Fruit fly (Drosophila melanogaster) whole organism, embryonic: Measurements from ENCODE around the gene nol.

Source experiments
- Aef1 ChIP-seq: fragments of 200-800 bp; sonication (Bioruptor generic); IDR thresholded peaks from 3 replicates; pipeline ENCODE4 v1.3.6; 2022; ENCODE audit warnings: missing biosample characterization, missing genetic modification characterization
- Atf-2 ChIP-seq: fragments of 200-800 bp; sonication (Bioruptor generic); optimal IDR thresholded peaks from 2 replicates; lab custom pipeline; 2016; ENCODE audit warnings: missing biosample characterization, missing genetic modification characterization
- Bdp1 ChIP-seq: fragments of 200-800 bp; sonication (Bioruptor generic); optimal IDR thresholded peaks from 3 replicates; lab custom pipeline; 2016; ENCODE audit warnings: missing biosample characterization, missing genetic modification characterization
- CG1024 ChIP-seq: fragments of 200-800 bp; sonication (Bioruptor generic); IDR thresholded peaks from 2 replicates; pipeline ENCODE4 v1.3.6; 2022; ENCODE audit warnings: missing biosample characterization, missing genetic modification characterization
- CG11398 ChIP-seq: fragments of 200-800 bp; sonication (Bioruptor generic); optimal IDR thresholded peaks from 2 replicates; lab custom pipeline; 2016; ENCODE audit warnings: missing biosample characterization, missing genetic modification characterization
- CG11695 ChIP-seq: fragments of 200-800 bp; sonication (Bioruptor generic); IDR thresholded peaks from 3 replicates; pipeline ENCODE4 v1.3.6; 2022; ENCODE audit warnings: missing biosample characterization, missing genetic modification characterization
- CG13296 ChIP-seq: fragments of 200-800 bp; sonication (Bioruptor generic); optimal IDR thresholded peaks from 3 replicates; lab custom pipeline; 2018; ENCODE audit warnings: missing biosample characterization, mild to moderate bottlenecking, missing genetic modification characterization
- CG16815 ChIP-seq: fragments of 200-800 bp; sonication (Bioruptor generic); optimal IDR thresholded peaks from 3 replicates; lab custom pipeline; 2017; ENCODE audit warnings: missing biosample characterization, mild to moderate bottlenecking, missing genetic modification characterization
- CG17385 ChIP-seq: fragments of 200-800 bp; sonication (Bioruptor generic); optimal IDR thresholded peaks from 3 replicates; lab custom pipeline; 2018; ENCODE audit warnings: missing biosample characterization, mild to moderate bottlenecking, missing genetic modification characterization
- CG18011 ChIP-seq: fragments of 200-800 bp; sonication (Bioruptor generic); optimal IDR thresholded peaks from 2 replicates; lab custom pipeline; 2017; ENCODE audit warnings: missing biosample characterization, missing genetic modification characterization, mild to moderate bottlenecking, moderate library complexity, missing genotype
- CG18619 ChIP-seq: fragments of 200-800 bp; sonication (Bioruptor generic); optimal IDR thresholded peaks from 3 replicates; lab custom pipeline; 2017; ENCODE audit warnings: missing biosample characterization, mild to moderate bottlenecking, missing genetic modification characterization
- CG2120 ChIP-seq: fragments of 200-800 bp; sonication (Bioruptor generic); optimal IDR thresholded peaks from 3 replicates; lab custom pipeline; 2016; ENCODE audit warnings: missing biosample characterization, missing genetic modification characterization
- CG30431 ChIP-seq: fragments of 200-800 bp; sonication (Bioruptor generic); optimal IDR thresholded peaks from 2 replicates; lab custom pipeline; 2017; ENCODE audit warnings: missing biosample characterization, missing genetic modification characterization
- CG31224 ChIP-seq: fragments of 200-800 bp; sonication (Bioruptor generic); IDR thresholded peaks from 2 replicates; pipeline ENCODE4 v1.3.6; 2022; ENCODE audit warnings: missing biosample characterization, missing genetic modification characterization
- CG4328 ChIP-seq: fragments of 200-800 bp; sonication (Bioruptor generic); optimal IDR thresholded peaks from 3 replicates; lab custom pipeline; 2017; ENCODE audit warnings: missing biosample characterization, missing genetic modification reagents, missing genetic modification characterization
- CG6175 ChIP-seq: fragments of 200-800 bp; sonication (Bioruptor generic); IDR thresholded peaks from 3 replicates; pipeline ENCODE4 v1.3.6; 2022; ENCODE audit warnings: missing biosample characterization, missing genetic modification characterization
- CG6765 ChIP-seq: fragments of 200-800 bp; sonication (Bioruptor generic); optimal IDR thresholded peaks from 3 replicates; lab custom pipeline; 2017; ENCODE audit warnings: missing biosample characterization, mild to moderate bottlenecking, missing genetic modification characterization
- CG7271 ChIP-seq: fragments of 200-800 bp; sonication (Bioruptor generic); optimal IDR thresholded peaks from 2 replicates; lab custom pipeline; 2018; ENCODE audit warnings: missing biosample characterization, mild to moderate bottlenecking, missing genetic modification characterization, moderate library complexity
- CG7928 ChIP-seq: fragments of 200-800 bp; sonication (Bioruptor generic); optimal IDR thresholded peaks from 2 replicates; lab custom pipeline; 2017; ENCODE audit warnings: missing biosample characterization, mild to moderate bottlenecking, missing genetic modification characterization
- CG8089 ChIP-seq: fragments of 200-800 bp; sonication (Bioruptor generic); optimal IDR thresholded peaks from 3 replicates; lab custom pipeline; 2016; ENCODE audit warnings: missing biosample characterization, missing genetic modification characterization
- CG8924 ChIP-seq: fragments of 200-800 bp; optimal IDR thresholded peaks from 3 replicates; lab custom pipeline; 2019; ENCODE audit warnings: missing biosample characterization, mild to moderate bottlenecking, missing genetic modification characterization, moderate library complexity
- CG9215 ChIP-seq: fragments of 200-800 bp; sonication (Bioruptor generic); IDR thresholded peaks from 2 replicates; pipeline ENCODE4 v1.3.6; 2022; ENCODE audit warnings: missing biosample characterization, missing genetic modification characterization
- CG9727 ChIP-seq: fragments of 200-800 bp; sonication (Bioruptor generic); optimal IDR thresholded peaks from 3 replicates; lab custom pipeline; 2017; ENCODE audit warnings: missing biosample characterization, mild to moderate bottlenecking, missing genetic modification characterization
- CkIIα-i1 ChIP-seq: fragments of 200-800 bp; sonication (Bioruptor generic); IDR thresholded peaks from 2 replicates; pipeline ENCODE4 v1.3.6; 2022; ENCODE audit warnings: missing biosample characterization, missing genetic modification characterization
- Hr51 ChIP-seq, 2 experiments: fragments of 200-800 bp; sonication (Bioruptor generic); optimal IDR thresholded peaks; 2 replicates in 1 of 2; 3 replicates in 1 of 2; lab custom pipeline; 2016 to 2018; ENCODE audit warnings: missing biosample characterization in 2 of 2, missing genetic modification characterization in 2 of 2, mild to moderate bottlenecking in 1 of 2, moderate library complexity in 1 of 2
- Hsf ChIP-seq: fragments of 200-800 bp; sonication (Bioruptor generic); optimal IDR thresholded peaks from 3 replicates; lab custom pipeline; 2016; ENCODE audit warnings: missing biosample characterization, missing genetic modification characterization
- Max ChIP-seq: fragments of 200-800 bp; sonication (Bioruptor generic); optimal IDR thresholded peaks from 2 replicates; lab custom pipeline; 2016; ENCODE audit warnings: missing biosample characterization, mild to moderate bottlenecking, missing genetic modification characterization
- Meics ChIP-seq: fragments of 200-800 bp; sonication (Bioruptor generic); optimal IDR thresholded peaks from 2 replicates; lab custom pipeline; 2017; ENCODE audit warnings: missing biosample characterization, mild to moderate bottlenecking, missing genetic modification characterization
- NC2α ChIP-seq: fragments of 200-800 bp; sonication (Bioruptor generic); optimal IDR thresholded peaks from 2 replicates; lab custom pipeline; 2016; ENCODE audit warnings: missing biosample characterization, missing genetic modification characterization
- NFAT ChIP-seq: fragments of 200-800 bp; sonication (Bioruptor generic); IDR thresholded peaks from 2 replicates; pipeline ENCODE4 v1.3.6; 2022; ENCODE audit warnings: missing biosample characterization, missing genetic modification characterization
- NfI ChIP-seq: fragments of 200-800 bp; sonication (Bioruptor generic); optimal IDR thresholded peaks from 3 replicates; lab custom pipeline; 2018; ENCODE audit warnings: missing biosample characterization, mild to moderate bottlenecking, missing genetic modification characterization, moderate library complexity
- Optix ChIP-seq: fragments of 200-800 bp; sonication (Bioruptor generic); IDR thresholded peaks from 3 replicates; pipeline ENCODE4 v1.3.6; 2022; ENCODE audit warnings: missing biosample characterization, missing genetic modification characterization
- Ptx1 ChIP-seq: fragments of 200-800 bp; sonication (Bioruptor generic); IDR thresholded peaks from 2 replicates; pipeline ENCODE4 v1.3.6; 2022; ENCODE audit warnings: missing biosample characterization, missing genetic modification characterization
- Sin3A ChIP-seq: fragments of >200 bp; optimal IDR thresholded peaks from 2 replicates; lab custom pipeline; 2018
- Ssrp ChIP-seq: fragments of 200-800 bp; sonication (Bioruptor generic); optimal IDR thresholded peaks from 2 replicates; lab custom pipeline; 2018; ENCODE audit warnings: missing biosample characterization, mild to moderate bottlenecking, missing genetic modification characterization, moderate library complexity
- ap ChIP-seq: fragments of 200-800 bp; sonication (Bioruptor generic); IDR thresholded peaks from 2 replicates; pipeline ENCODE4 v1.3.6; 2022; ENCODE audit warnings: missing biosample characterization, missing genetic modification characterization
- corto ChIP-seq: fragments of 200-800 bp; sonication (Bioruptor generic); optimal IDR thresholded peaks from 2 replicates; lab custom pipeline; 2016; ENCODE audit warnings: missing biosample characterization, mild to moderate bottlenecking, missing genetic modification characterization, moderate library complexity
- dpn ChIP-seq, 2 experiments: fragments of 200-800 bp; sonication (Bioruptor generic); optimal IDR thresholded peaks; 3 replicates each; lab custom pipeline; 2016; ENCODE audit warnings: missing biosample characterization in 2 of 2, missing genetic modification characterization in 2 of 2
- ewg ChIP-seq: fragments of 200-800 bp; sonication (Bioruptor generic); optimal IDR thresholded peaks from 3 replicates; lab custom pipeline; 2017; ENCODE audit warnings: mild to moderate bottlenecking, missing biosample characterization, missing genetic modification reagents, missing genetic modification characterization
- fu2 ChIP-seq: fragments of 200-800 bp; sonication (Bioruptor generic); optimal IDR thresholded peaks from 2 replicates; lab custom pipeline; 2016; ENCODE audit warnings: missing biosample characterization, missing genetic modification characterization
- gce ChIP-seq: fragments of 200-800 bp; sonication (Bioruptor generic); IDR thresholded peaks from 3 replicates; pipeline ENCODE4 v1.3.6; 2022; ENCODE audit warnings: missing biosample characterization, missing genetic modification characterization
- gcm2 ChIP-seq: fragments of 200-800 bp; sonication (Bioruptor generic); optimal IDR thresholded peaks from 2 replicates; lab custom pipeline; 2016; ENCODE audit warnings: missing biosample characterization, missing genetic modification characterization
- gsb-n ChIP-seq: fragments of 200-800 bp; sonication (Bioruptor generic); optimal IDR thresholded peaks from 3 replicates; lab custom pipeline; 2018; ENCODE audit warnings: missing biosample characterization, mild to moderate bottlenecking, missing genetic modification characterization
- gt ChIP-seq: fragments of 200-800 bp; sonication (Bioruptor generic); IDR thresholded peaks from 2 replicates; pipeline ENCODE4 v1.3.6; 2022; ENCODE audit warnings: missing biosample characterization, missing genetic modification characterization
- jing ChIP-seq: fragments of 200-800 bp; sonication (Bioruptor generic); optimal IDR thresholded peaks from 2 replicates; lab custom pipeline; 2018; ENCODE audit warnings: missing biosample characterization, mild to moderate bottlenecking, missing genetic modification characterization
- ken ChIP-seq: fragments of 200-800 bp; sonication (Bioruptor generic); IDR thresholded peaks from 3 replicates; pipeline ENCODE4 v1.3.6; 2022; ENCODE audit warnings: missing biosample characterization, missing genetic modification characterization
- oc ChIP-seq: fragments of 200-800 bp; sonication (Bioruptor generic); optimal IDR thresholded peaks from 2 replicates; lab custom pipeline; 2018; ENCODE audit warnings: missing biosample characterization, mild to moderate bottlenecking, missing genetic modification characterization, moderate library complexity
- phol ChIP-seq: fragments of 200-800 bp; sonication (Bioruptor generic); optimal IDR thresholded peaks from 3 replicates; lab custom pipeline; 2018; ENCODE audit warnings: missing biosample characterization, mild to moderate bottlenecking, missing genetic modification characterization, moderate library complexity
- psq ChIP-seq: fragments of 200-800 bp; sonication (Bioruptor generic); optimal IDR thresholded peaks from 2 replicates; lab custom pipeline; 2017; ENCODE audit warnings: missing biosample characterization, missing genetic modification characterization
- salm ChIP-seq: fragments of 200-800 bp; sonication (Bioruptor generic); optimal IDR thresholded peaks from 2 replicates; lab custom pipeline; 2018; ENCODE audit warnings: missing biosample characterization, mild to moderate bottlenecking, missing genetic modification characterization
- shn ChIP-seq: fragments of 200-800 bp; sonication (Bioruptor generic); optimal IDR thresholded peaks from 3 replicates; lab custom pipeline; 2016; ENCODE audit warnings: missing biosample characterization, missing genetic modification characterization
- ssp ChIP-seq: fragments of 200-800 bp; sonication (Bioruptor generic); IDR thresholded peaks from 2 replicates; pipeline ENCODE4 v1.3.6; 2022; ENCODE audit warnings: missing biosample characterization, missing genetic modification characterization

The nol gene

dm6 chr3L:11093046-11093520 lies 37.6 kb upstream of the nol start, which contains the start of gene JIL-1 (continued):
- TF ChIP-seq CG9727 (peak; percentile 28), CG13296 (GFP tag; lab: Kevin White, UChicago) (peak; percentile 47), gt (no peak), CG11398 (GFP tag; lab: Kevin White, UChicago) (no peak), shn (no peak), CG18619 (GFP tag; lab: Kevin White, UChicago) (peak; percentile 41), salm (tag; lab: Kevin White, UChicago) (no peak), CG7928 (GFP tag; lab: Kevin White, UChicago) (peak; percentile 89), CG18011 (peak; percentile 39), CG2120 (GFP tag; lab: Kevin White, UChicago) (peak; percentile 85), CG7271 (tag; lab: Kevin White, UChicago) (no peak), CG30431 (GFP tag; lab: Kevin White, UChicago) (no peak), Ssrp (tag; lab: Kevin White, UChicago) (peak; percentile 38), CG6175 (GFP tag; lab: Robert Waterston, UW) (peak; percentile 71; the same call in 2 of the 3 replicates), psq (peak; percentile 88), CG8089 (GFP tag; lab: Kevin White, UChicago) (no peak), Bdp1 (GFP tag; lab: Kevin White, UChicago) (peak; percentile 15), Ptx1 (GFP tag; lab: Robert Waterston, UW) (peak; percentile 80), CG6765 (GFP tag; lab: Kevin White, UChicago) (peak; percentile 46), Aef1 (GFP tag; lab: Robert Waterston, UW) (peak; percentile 47), NC2α (GFP tag; lab: Kevin White, UChicago) (no peak), CG8924 (tag; lab: Kevin White, UChicago) (peak; percentile 12), corto (no peak), ssp (GFP tag; lab: Robert Waterston, UW) (peak; percentile 57), CG1024 (GFP tag; lab: Robert Waterston, UW) (no peak; the same call in 1 of the 2 replicates), ken (GFP tag; lab: Robert Waterston, UW) (peak; percentile 81), Optix (GFP tag; lab: Robert Waterston, UW) (no peak), ewg (GFP tag; lab: Kevin White, UChicago) (peak; percentile 6), CG9215 (GFP tag; lab: Robert Waterston, UW) (peak; percentile 68), phol (tag; lab: Kevin White, UChicago) (peak; percentile 65), Hsf (GFP tag; lab: Kevin White, UChicago) (peak; percentile 50), CG11695 (GFP tag; lab: Robert Waterston, UW) (0 out of 3 replicates have a peak, but pooled peaks have one; percentile 30), Sin3A (lab: Kevin White, UChicago) (peak; percentile 47), dpn (GFP tag; optimal IDR thresholded peaks at IDR 0.05; lab: Kevin White, UChicago) (peak; percentile 58 to 60), gsb-n (tag; lab: Kevin White, UChicago) (peak; percentile 32), Meics (GFP tag; lab: Kevin White, UChicago) (peak; percentile 69), NfI (GFP tag; lab: Kevin White, UChicago) (peak; percentile 72), gce (GFP tag; lab: Robert Waterston, UW) (no peak), CG31224 (GFP tag; lab: Robert Waterston, UW) (peak; percentile 65), NFAT (GFP tag; lab: Robert Waterston, UW) (peak; percentile 92), oc (peak; percentile 17), fu2 (GFP tag; lab: Kevin White, UChicago) (peak; percentile 53), Hr51 (GFP tag; optimal IDR thresholded peaks at IDR 0.05; lab: Kevin White, UChicago) (peak; percentile 41 to 50), ap (no peak), jing (GFP tag; lab: Kevin White, UChicago) (no peak), Max (GFP tag; lab: Kevin White, UChicago) (peak; percentile 67), CG4328 (GFP tag; lab: Kevin White, UChicago) (no peak), CG16815 (GFP tag; lab: Kevin White, UChicago) (peak; percentile 57), Atf-2 (GFP tag; lab: Kevin White, UChicago) (no peak), CG17385 (GFP tag; lab: Kevin White, UChicago) (peak; percentile 44), CkIIα-i1 (GFP tag; lab: Robert Waterston, UW) (no peak), gcm2 (GFP tag; lab: Kevin White, UChicago) (no peak)
